Fruit fly (Drosophila melanogaster) whole organism: ENCODE data around the gene Adgf-B.

Experiments used
- CG8478 ChIP-seq: fragments of >200 bp; optimal IDR thresholded peaks from 2 replicates; lab custom pipeline; 2018; ENCODE audit warnings: inconsistent platforms
- Dll ChIP-seq: fragments of >200 bp; optimal IDR thresholded peaks from 2 replicates; lab custom pipeline; 2017
- EcR ChIP-seq, 2 experiments: fragments of >200 bp; optimal IDR thresholded peaks; 2 replicates each; lab custom pipeline; 2017; ENCODE audit warnings: missing biosample characterization in 2 of 2, missing genetic modification characterization in 2 of 2, missing genetic modification reagents in 2 of 2
- pan ChIP-seq: fragments of >200 bp; optimal IDR thresholded peaks from 2 replicates; lab custom pipeline; 2017

DNA sequence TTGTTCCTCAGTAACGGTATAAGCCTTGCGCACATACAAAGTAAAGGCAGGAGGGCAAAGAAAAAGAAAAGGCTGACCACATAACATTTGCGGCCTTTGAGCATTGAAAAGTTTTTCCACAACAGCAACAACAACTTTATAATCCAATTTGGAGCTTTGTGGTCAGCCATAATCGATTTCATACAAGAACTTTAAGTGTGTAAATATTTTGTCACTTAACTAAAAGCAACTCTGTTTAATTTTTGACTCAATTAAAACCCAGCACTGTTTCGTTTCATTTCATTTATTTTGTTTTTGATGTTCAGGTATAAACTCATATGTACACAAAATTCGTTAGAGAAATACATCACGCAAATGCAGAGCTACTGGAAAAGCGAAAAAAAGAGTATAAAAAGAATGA is 47.1 kb upstream of the Adgf-B start, which contains the start of gene CG42816:
- TF ChIP-seq CG8478 (lab: Kevin White, UChicago) (no peak), EcR (GFP tag; optimal IDR thresholded peaks at IDR 0.05; lab: Kevin White, UChicago) (no peak), pan (lab: Kevin White, UChicago) (no peak), Dll (lab: Kevin White, UChicago) (no peak)
